Worm (Caenorhabditis elegans): Measurements from ENCODE around the gene E02H4.4.

The E02H4.4 gene

DNA sequence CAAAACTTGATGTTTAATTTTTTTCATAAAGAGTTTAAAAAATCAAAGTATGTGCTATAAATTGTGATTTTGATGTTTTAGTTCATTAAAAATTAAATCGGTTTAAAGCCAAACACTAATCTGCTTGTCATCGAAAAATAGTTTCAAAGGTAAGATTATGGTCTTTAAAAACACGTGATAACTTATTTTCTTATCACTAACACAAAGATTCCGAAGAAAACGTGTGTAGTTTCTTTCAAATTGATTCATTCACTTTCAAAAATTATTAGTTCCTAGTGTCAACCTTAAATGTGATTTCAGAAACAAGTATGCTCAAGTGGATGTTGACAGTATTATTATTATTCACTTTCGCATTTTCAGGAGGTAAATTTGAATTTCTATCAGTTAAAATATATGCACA is 1.8 kb upstream of the E02H4.4 start, which contains the start of gene E02H4.7:
Gene E02H4.7, plus strand, starts transcription at position 301 of the 400 bp plus-strand sequence.
- TF ChIP-seq cnd-1 (tag; optimal IDR thresholded peaks at IDR 0.05) (no peak), ztf-11 (tag; optimal IDR thresholded peaks at IDR 0.05) (no peak), zip-8 (tag; optimal IDR thresholded peaks at IDR 0.05) (no peak), mab-5 (tag; optimal IDR thresholded peaks at IDR 0.05) (no peak), nhr-2 (tag; optimal IDR thresholded peaks at IDR 0.05) (no peak), nhr-76 (tag; optimal IDR thresholded peaks at IDR 0.05) (no peak)

DNA sequence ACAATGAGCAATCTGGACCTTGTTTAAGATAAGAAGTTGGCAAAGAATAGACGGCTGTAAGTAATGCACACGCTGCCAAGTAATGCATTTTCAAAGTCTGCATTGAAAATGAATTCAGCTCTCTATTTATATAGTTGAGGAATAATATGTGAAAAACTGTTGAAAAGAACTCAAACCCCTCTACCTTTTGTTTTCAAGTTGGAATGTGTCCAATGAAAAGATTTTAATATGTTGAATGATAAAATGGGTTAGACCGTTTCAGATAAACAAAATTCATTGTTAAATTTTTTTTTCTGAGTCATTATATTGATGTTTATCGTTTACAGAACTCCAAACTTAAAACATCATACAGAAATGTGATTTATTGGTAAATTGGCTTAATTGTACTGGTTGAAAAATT is 5.7 kb downstream of the E02H4.4 start, which contains the start of gene E02H4.8:
Gene E02H4.8, minus strand, starts transcription at position 101 of the 400 bp plus-strand sequence.
- TF ChIP-seq mls-2 (tag; optimal IDR thresholded peaks at IDR 0.05): no peak
- TF ChIP-seq lin-32 (GFP tag; optimal IDR thresholded peaks at IDR 0.05): no peak
- no peak for TF ChIP-seq elt-1 (tag; optimal IDR thresholded peaks at IDR 0.05; ENCODE audit: borderline replicate concordance, insufficient read depth)
- TF ChIP-seq ceh-39 (tag; optimal IDR thresholded peaks at IDR 0.05): no peak
- TF ChIP-seq ceh-83 (GFP tag; optimal IDR thresholded peaks at IDR 0.05): no peak
- no peak for TF ChIP-seq unc-62 (GFP tag; optimal IDR thresholded peaks at IDR 0.05)
- no peak for TF ChIP-seq lin-13 (tag; optimal IDR thresholded peaks at IDR 0.05)
- TF ChIP-seq drap-1 (GFP tag; optimal IDR thresholded peaks at IDR 0.05): no peak
- no peak for TF ChIP-seq snpc-4 (tag; optimal IDR thresholded peaks at IDR 0.05)
- TF ChIP-seq mep-1 (tag; optimal IDR thresholded peaks at IDR 0.05): no peak
- TF ChIP-seq unc-39 (tag; optimal IDR thresholded peaks at IDR 0.05): no peak
- no peak for TF ChIP-seq blmp-1 (tag; optimal IDR thresholded peaks at IDR 0.05)
- TF ChIP-seq bed-3 (GFP tag; optimal IDR thresholded peaks at IDR 0.05): no peak
- TF ChIP-seq nhr-12 (tag; optimal IDR thresholded peaks at IDR 0.05): no peak
- TF ChIP-seq hlh-1 (tag; optimal IDR thresholded peaks at IDR 0.05): no peak
- TF ChIP-seq sptf-1 (tag; optimal IDR thresholded peaks at IDR 0.05): no peak

DNA sequence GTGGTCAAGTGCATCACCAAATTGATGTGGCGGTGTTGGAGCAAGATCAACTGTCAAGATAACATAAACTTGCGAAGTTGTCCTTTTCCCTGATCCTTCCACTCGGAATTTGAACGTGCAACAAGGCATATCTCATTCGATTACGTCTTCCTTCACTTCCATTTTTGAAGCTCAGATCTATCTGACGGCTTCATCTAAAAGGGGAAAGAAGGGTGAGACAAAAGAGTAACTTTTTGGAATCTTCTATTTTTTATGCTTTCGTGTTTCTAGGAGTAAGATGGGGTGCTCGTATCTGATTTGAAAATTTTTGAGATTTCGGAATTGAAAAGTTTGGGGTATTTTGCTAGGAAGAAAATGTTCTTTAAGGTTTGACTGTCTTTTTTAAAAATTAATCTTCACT is 9.4 kb downstream of the E02H4.4 start:
- TF ChIP-seq mep-1 (tag; optimal IDR thresholded peaks at IDR 0.05) (no peak), elt-3 (tag; optimal IDR thresholded peaks at IDR 0.05) (no peak), cnd-1 (tag; optimal IDR thresholded peaks at IDR 0.05) (no peak), zip-8 (tag; optimal IDR thresholded peaks at IDR 0.05) (no peak), nhr-2 (tag; optimal IDR thresholded peaks at IDR 0.05) (no peak), ceh-43 (GFP tag; optimal IDR thresholded peaks at IDR 0.05) (no peak), unc-39 (tag; optimal IDR thresholded peaks at IDR 0.05) (no peak)

DNA sequence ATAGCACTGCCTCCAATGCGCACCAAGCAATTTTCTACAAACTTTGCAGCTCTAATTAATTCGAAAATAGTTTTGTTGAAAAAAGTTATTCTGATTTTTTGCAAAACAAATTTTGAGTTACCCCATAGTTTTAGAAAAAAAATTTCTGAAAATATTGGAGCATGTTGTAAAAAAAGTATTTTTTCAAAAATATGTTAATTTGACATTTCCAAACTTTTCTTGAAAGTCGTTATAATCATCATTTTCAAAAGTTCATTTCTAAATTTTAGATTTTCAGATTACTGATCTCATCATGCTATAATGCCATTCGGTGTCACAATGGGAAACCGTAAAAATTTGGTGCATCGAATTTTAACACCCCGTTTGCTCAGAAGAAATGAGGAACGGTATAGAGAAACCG is 10.0 kb downstream of the E02H4.4 start, which contains the start of gene del-1:
Gene del-1, plus strand, starts transcription at position 301 of the 400 bp plus-strand sequence.
- TF ChIP-seq nhr-76 (tag; optimal IDR thresholded peaks at IDR 0.05) (no peak), sem-2 (GFP tag; optimal IDR thresholded peaks at IDR 0.05) (no peak), cnd-1 (tag; optimal IDR thresholded peaks at IDR 0.05) (no peak), nhr-237 (tag; optimal IDR thresholded peaks at IDR 0.05) (no peak), ceh-43 (GFP tag; optimal IDR thresholded peaks at IDR 0.05) (no peak), bed-3 (GFP tag; optimal IDR thresholded peaks at IDR 0.05) (no peak), elt-3 (tag; optimal IDR thresholded peaks at IDR 0.05) (no peak), tbx-8 (GFP tag; optimal IDR thresholded peaks at IDR 0.05) (no peak), snpc-4 (tag; optimal IDR thresholded peaks at IDR 0.05) (no peak), hlh-1 (tag; optimal IDR thresholded peaks at IDR 0.05) (no peak), flh-1 (GFP tag; optimal IDR thresholded peaks at IDR 0.05) (no peak), unc-39 (tag; optimal IDR thresholded peaks at IDR 0.05) (no peak)

DNA sequence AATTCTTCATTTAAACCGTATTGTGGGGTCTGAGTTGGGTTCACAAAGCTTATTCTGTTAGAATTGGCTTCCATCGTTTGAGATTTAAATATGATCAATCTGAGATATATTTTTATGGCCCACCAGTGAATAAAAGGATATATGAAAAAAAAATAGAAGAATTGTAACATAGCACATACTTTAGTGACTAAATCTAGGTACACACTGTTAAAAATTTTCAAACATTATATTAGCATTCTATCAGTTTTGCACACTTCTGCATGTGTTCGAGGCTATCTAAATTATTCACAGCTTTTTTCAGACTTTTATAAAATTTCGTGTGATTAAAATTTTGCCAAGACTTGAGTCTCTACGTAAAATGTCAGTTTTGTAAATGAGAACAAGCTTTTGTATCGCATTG is 23.8 kb downstream of the E02H4.4 start, which contains the start of gene E02H4.2:
Gene E02H4.2, minus strand, starts transcription at position 101 of the 400 bp plus-strand sequence.
- TF ChIP-seq hlh-1 (tag; optimal IDR thresholded peaks at IDR 0.05) (no peak), ceh-39 (tag; optimal IDR thresholded peaks at IDR 0.05) (no peak), pha-4 (tag; optimal IDR thresholded peaks at IDR 0.05) (no peak), unc-120 (tag; optimal IDR thresholded peaks at IDR 0.05; ENCODE audit: poor library complexity, severe bottlenecking) (no peak), elt-1 (tag; optimal IDR thresholded peaks at IDR 0.05; ENCODE audit: borderline replicate concordance, insufficient read depth) (no peak), cnd-1 (tag; optimal IDR thresholded peaks at IDR 0.05) (no peak), lin-32 (GFP tag; optimal IDR thresholded peaks at IDR 0.05) (no peak), mls-2 (tag; optimal IDR thresholded peaks at IDR 0.05) (no peak), ham-2 (GFP tag; optimal IDR thresholded peaks at IDR 0.05) (no peak), nhr-237 (tag; optimal IDR thresholded peaks at IDR 0.05) (no peak), elt-3 (tag; optimal IDR thresholded peaks at IDR 0.05) (no peak), ces-1 (GFP tag; optimal IDR thresholded peaks at IDR 0.05) (no peak), nhr-76 (tag; optimal IDR thresholded peaks at IDR 0.05) (no peak), lsy-2 (tag; optimal IDR thresholded peaks at IDR 0.05) (no peak), mab-5 (tag; optimal IDR thresholded peaks at IDR 0.05) (no peak), nhr-28 (tag; optimal IDR thresholded peaks at IDR 0.05) (no peak), sptf-1 (tag; optimal IDR thresholded peaks at IDR 0.05) (no peak), bed-3 (GFP tag; optimal IDR thresholded peaks at IDR 0.05) (no peak), drap-1 (GFP tag; optimal IDR thresholded peaks at IDR 0.05) (no peak), unc-62 (GFP tag; optimal IDR thresholded peaks at IDR 0.05) (no peak)

All from whole organism, mixed stage, embryonic.